Worm (Caenorhabditis elegans): ENCODE data around the gene M110.3.

Gene M110.3

DNA sequence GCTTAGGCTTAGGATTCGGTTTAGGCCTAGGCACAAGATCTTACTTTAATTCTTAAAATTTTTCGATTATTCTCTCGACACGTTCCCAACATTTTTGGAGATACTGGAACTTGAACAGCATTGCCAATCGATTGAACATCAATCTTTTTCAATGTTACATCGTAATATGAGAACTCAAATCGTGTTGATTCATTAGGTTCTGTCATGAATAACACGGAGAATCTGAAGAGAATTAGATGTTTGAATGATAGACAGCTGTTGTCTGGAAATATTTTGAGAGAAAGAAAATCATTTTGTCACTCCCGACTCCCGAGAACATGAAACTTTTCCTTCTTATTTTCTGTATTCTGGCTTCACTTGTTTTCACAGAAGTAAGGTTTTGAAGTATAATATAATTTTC, 47.1 kb downstream of the M110.3 start, which contains the start of gene T05C12.15:
T05C12.15 (plus strand) TSS at position 301 of the 400 bp plus-strand sequence.
- TF ChIP-seq lin-13 (GFP tag; optimal IDR thresholded peaks at IDR 0.05), result no peak
- TF ChIP-seq skn-1 (tag; optimal IDR thresholded peaks at IDR 0.05), result no peak
- TF ChIP-seq lin-39 (tag; optimal IDR thresholded peaks at IDR 0.05), result no peak
- no peak for TF ChIP-seq sem-4 (tag; optimal IDR thresholded peaks at IDR 0.05)
- TF ChIP-seq mdl-1 (tag; optimal IDR thresholded peaks at IDR 0.05), result no peak
- TF ChIP-seq Y55F3AM.14 (GFP tag; optimal IDR thresholded peaks at IDR 0.05), result no peak
- no peak for TF ChIP-seq unc-39 (tag; optimal IDR thresholded peaks at IDR 0.05)
- TF ChIP-seq lin-11 (tag; optimal IDR thresholded peaks at IDR 0.05), result no peak
- TF ChIP-seq nhr-129 (tag; optimal IDR thresholded peaks at IDR 0.05), result no peak
- TF ChIP-seq nhr-10 (tag; optimal IDR thresholded peaks at IDR 0.05), result no peak
- no peak for TF ChIP-seq sma-9 (GFP tag; optimal IDR thresholded peaks at IDR 0.05)
- TF ChIP-seq sma-9 (tag; optimal IDR thresholded peaks at IDR 0.05), result no peak
- no peak for TF ChIP-seq egl-27 (tag; optimal IDR thresholded peaks at IDR 0.05)
- no peak for TF ChIP-seq nhr-237 (tag; optimal IDR thresholded peaks at IDR 0.05)
- no peak for TF ChIP-seq R02D3.7 (tag; optimal IDR thresholded peaks at IDR 0.05)
- no peak for TF ChIP-seq ztf-1 (GFP tag; conservative IDR thresholded peaks at IDR 0.05)
- TF ChIP-seq nhr-25 (tag; optimal IDR thresholded peaks at IDR 0.05), result no peak
- no peak for TF ChIP-seq nhr-6 (tag; optimal IDR thresholded peaks at IDR 0.05)
- TF ChIP-seq nhr-23 (tag; optimal IDR thresholded peaks at IDR 0.05), result no peak
